Worm (Caenorhabditis elegans) whole organism, young adult: ENCODE data around the gene bath-29.

Source experiments
- let-607 ChIP-seq, 2 experiments: fragments of 200-800 bp in 1 of 2; sonication (Bioruptor generic) in 1 of 2; sonication (generic microtip) in 1 of 2; optimal IDR thresholded peaks; 2 replicates each; lab custom pipeline; 2016 to 2018; ENCODE audit warnings: mild to moderate bottlenecking in 2 of 2, missing compliant biosample characterization in 2 of 2, missing genetic modification characterization in 2 of 2, moderate library complexity in 2 of 2, missing genotype in 1 of 2
- pha-4 ChIP-seq: fragments of 150-350 bp; sonication (generic microtip); optimal IDR thresholded peaks from 2 replicates; lab custom pipeline; 2014; ENCODE audit warnings: missing biosample characterization, missing genetic modification reagents, missing genetic modification characterization
- snpc-1.1 ChIP-seq: sonication (generic microtip); optimal IDR thresholded peaks from 2 replicates; lab custom pipeline; 2017; ENCODE audit warnings: missing genetic modification characterization, mild to moderate bottlenecking, missing compliant biosample characterization, antibody characterized with exemption, moderate library complexity, missing genotype, missing genetic modification reagents; ENCODE audit not compliant: insufficient read depth

- TF ChIP-seq let-607 (tag; optimal IDR thresholded peaks at IDR 0.05; lab: Kevin White, UChicago) (no peak), snpc-1.1 (tag; lab: Kevin White, UChicago) (no peak), pha-4 (no peak)
Measured at ce11 chrII:3402854-3403253, 54.5 kb downstream of the bath-29 start, which contains the start of gene nep-10.
